Fruit fly (Drosophila melanogaster) whole organism, embryonic: ENCODE data around the gene CaMKII.

Experiments used
- CG1024 ChIP-seq: fragments of 200-800 bp; sonication (Bioruptor generic); IDR thresholded peaks from 2 replicates; pipeline ENCODE4 v1.3.6; 2022; ENCODE audit warnings: missing biosample characterization, missing genetic modification characterization
- CG18619 ChIP-seq: fragments of 200-800 bp; sonication (Bioruptor generic); optimal IDR thresholded peaks from 3 replicates; lab custom pipeline; 2017; ENCODE audit warnings: missing biosample characterization, mild to moderate bottlenecking, missing genetic modification characterization
- CG18764 ChIP-seq: fragments of 200-800 bp; sonication (Bioruptor generic); optimal IDR thresholded peaks from 3 replicates; lab custom pipeline; 2016; ENCODE audit warnings: missing biosample characterization, missing genetic modification characterization
- CG31441 ChIP-seq: fragments of 200-800 bp; sonication (Bioruptor generic); IDR thresholded peaks from 2 replicates; pipeline ENCODE4 v1.3.6; 2022; ENCODE audit warnings: missing biosample characterization, missing genetic modification characterization
- CG7372 ChIP-seq: fragments of 200-800 bp; sonication (Bioruptor generic); IDR thresholded peaks from 2 replicates; pipeline ENCODE4 v1.3.6; 2022; ENCODE audit warnings: missing biosample characterization, missing genetic modification characterization
- Nf-YB ChIP-seq: fragments of 200-800 bp; sonication (Bioruptor generic); optimal IDR thresholded peaks from 3 replicates; lab custom pipeline; 2019; ENCODE audit warnings: missing biosample characterization, mild to moderate bottlenecking, missing genetic modification characterization, moderate library complexity
- Sin3A ChIP-seq: fragments of >200 bp; optimal IDR thresholded peaks from 2 replicates; lab custom pipeline; 2018
- dati ChIP-seq: fragments of 200-800 bp; sonication (Bioruptor generic); IDR thresholded peaks from 2 replicates; pipeline ENCODE4 v1.3.6; 2022; ENCODE audit warnings: missing biosample characterization, missing genetic modification characterization
- fd64A ChIP-seq: fragments of 200-800 bp; sonication (Bioruptor generic); optimal IDR thresholded peaks from 3 replicates; lab custom pipeline; 2018; ENCODE audit warnings: missing biosample characterization, mild to moderate bottlenecking, missing genetic modification characterization
- gem ChIP-seq: fragments of 200-800 bp; sonication (Bioruptor generic); optimal IDR thresholded peaks from 2 replicates; lab custom pipeline; 2019; ENCODE audit warnings: missing biosample characterization, mild to moderate bottlenecking, missing genetic modification characterization, moderate library complexity
- psq ChIP-seq: fragments of 200-800 bp; sonication (Bioruptor generic); optimal IDR thresholded peaks from 2 replicates; lab custom pipeline; 2017; ENCODE audit warnings: missing biosample characterization, missing genetic modification characterization

dm6 chr4:1050422-1050821, 3.1 kb downstream of the CaMKII start:
- TF ChIP-seq psq (no peak), CG7372 (no peak), CG31441 (GFP tag; lab: Robert Waterston, UW) (no peak), gem (no peak), CG1024 (GFP tag; lab: Robert Waterston, UW) (no peak), Sin3A (lab: Kevin White, UChicago) (no peak), dati (no peak), CG18764 (GFP tag; lab: Kevin White, UChicago) (no peak), fd64A (GFP tag; lab: Kevin White, UChicago) (no peak), Nf-YB (GFP tag; lab: Kevin White, UChicago) (no peak), CG18619 (GFP tag; lab: Kevin White, UChicago) (no peak)
